Fruit fly (Drosophila melanogaster) whole organism, prepupa: ENCODE results near the gene Gdh.
A peak's percentile ranks its signal among the peaks of the same experiment; 100 is the strongest.

Experiments
- Blimp-1 ChIP-seq: fragments of 200-800 bp; sonication (Bioruptor generic); optimal IDR thresholded peaks from 3 replicates; lab custom pipeline; 2017; ENCODE audit warnings: missing biosample characterization, missing genetic modification characterization, mild to moderate bottlenecking, moderate library complexity, missing genetic modification reagents
- CG15336 ChIP-seq: fragments of 200-800 bp; sonication (Bioruptor generic); IDR thresholded peaks from 2 replicates; pipeline ENCODE4 v1.3.6; 2022; ENCODE audit warnings: missing biosample characterization, missing genetic modification characterization
- CG1621 ChIP-seq: fragments of 200-800 bp; sonication (Bioruptor generic); optimal IDR thresholded peaks from 3 replicates; lab custom pipeline; 2018; ENCODE audit warnings: missing biosample characterization, mild to moderate bottlenecking, missing genetic modification characterization
- CG9139 ChIP-seq: fragments of 200-800 bp; sonication (Bioruptor generic); optimal IDR thresholded peaks from 3 replicates; lab custom pipeline; 2017; ENCODE audit warnings: missing biosample characterization, mild to moderate bottlenecking, missing genetic modification characterization
- Ets21C ChIP-seq: fragments of 200-800 bp; sonication (Bioruptor generic); optimal IDR thresholded peaks from 3 replicates; lab custom pipeline; 2016; ENCODE audit warnings: missing biosample characterization, missing genetic modification characterization
- Hr38 ChIP-seq: sonication (Bioruptor generic); optimal IDR thresholded peaks from 2 replicates; lab custom pipeline; 2016; ENCODE audit warnings: missing biosample characterization, missing genetic modification characterization
- Hr39 ChIP-seq: fragments of 200-800 bp; sonication (Bioruptor generic); optimal IDR thresholded peaks from 2 replicates; lab custom pipeline; 2016; ENCODE audit warnings: missing biosample characterization, missing genetic modification characterization
- Hr4 ChIP-seq: fragments of 200-800 bp; sonication (Bioruptor generic); optimal IDR thresholded peaks from 3 replicates; lab custom pipeline; 2016; ENCODE audit warnings: missing biosample characterization, missing genetic modification characterization
- net ChIP-seq: fragments of 200-800 bp; sonication (Bioruptor generic); optimal IDR thresholded peaks from 3 replicates; lab custom pipeline; 2016; ENCODE audit warnings: missing biosample characterization, missing genetic modification characterization
- spab ChIP-seq: fragments of 200-800 bp; sonication (Bioruptor generic); optimal IDR thresholded peaks from 2 replicates; lab custom pipeline; 2017; ENCODE audit warnings: missing biosample characterization, mild to moderate bottlenecking, missing genetic modification characterization, missing genetic modification reagents

- TF ChIP-seq CG15336 (GFP tag; lab: Robert Waterston, UW) = peak; percentile 82
- no peak for TF ChIP-seq CG1621
- no peak for TF ChIP-seq spab (GFP tag; lab: Kevin White, UChicago)
- TF ChIP-seq Ets21C (GFP tag; lab: Kevin White, UChicago) = no peak
- TF ChIP-seq CG9139 (GFP tag; lab: Kevin White, UChicago) = no peak
- TF ChIP-seq Hr39 (GFP tag; lab: Kevin White, UChicago) = no peak
- TF ChIP-seq net (GFP tag; lab: Kevin White, UChicago) = peak; percentile 26
- no peak for TF ChIP-seq Hr38 (GFP tag; lab: Kevin White, UChicago)
- peak; percentile 69 for TF ChIP-seq Hr4 (GFP tag; lab: Kevin White, UChicago)
- no peak for TF ChIP-seq Blimp-1 (GFP tag; lab: Kevin White, UChicago)
Measured at dm6 chr3R:23921701-23922501, 21.0 kb downstream of the Gdh start.
